Worm (Caenorhabditis elegans) whole organism, early embryonic: Measurements from ENCODE around the gene H40L08.8.

Source experiments
- F13C5.2 ChIP-seq: sonication (generic microtip); optimal IDR thresholded peaks from 2 replicates; lab custom pipeline; 2017; ENCODE audit warnings: mild to moderate bottlenecking, missing genetic modification characterization, inconsistent platforms, missing compliant biosample characterization
- aly-1 ChIP-seq: sonication (generic microtip); optimal IDR thresholded peaks from 2 replicates; lab custom pipeline; 2016; ENCODE audit warnings: missing genetic modification characterization, missing compliant biosample characterization
- ama-1 ChIP-seq: fragments of 150-350 bp; optimal IDR thresholded peaks from 2 replicates; lab custom pipeline; 2014
- ceh-13 ChIP-seq: fragments of 200-800 bp; sonication (Bioruptor generic); optimal IDR thresholded peaks from 2 replicates; lab custom pipeline; 2018; ENCODE audit warnings: mild to moderate bottlenecking, missing genetic modification characterization, missing compliant biosample characterization
- ceh-36 ChIP-seq: sonication (generic microtip); optimal IDR thresholded peaks from 2 replicates; lab custom pipeline; 2016; ENCODE audit warnings: missing genetic modification characterization, inconsistent platforms, missing compliant biosample characterization
- ets-7 ChIP-seq: sonication (generic microtip); optimal IDR thresholded peaks from 2 replicates; lab custom pipeline; 2016; ENCODE audit warnings: missing genotype, missing genetic modification characterization, missing compliant biosample characterization
- flt-1 ChIP-seq: fragments of 200-800 bp; sonication (Bioruptor generic); IDR thresholded peaks from 2 replicates; pipeline ENCODE4 v1.3.6; 2022; ENCODE audit warnings: missing genetic modification characterization, missing compliant biosample characterization
- hmbx-1 ChIP-seq: sonication (generic microtip); optimal IDR thresholded peaks from 2 replicates; lab custom pipeline; 2016; ENCODE audit warnings: mild to moderate bottlenecking, missing genetic modification characterization, missing compliant biosample characterization
- hmg-4 ChIP-seq: fragments of 200-800 bp; sonication (Bioruptor generic); optimal IDR thresholded peaks from 2 replicates; lab custom pipeline; 2018; ENCODE audit warnings: mild to moderate bottlenecking, missing genetic modification characterization, missing compliant biosample characterization
- hnd-1 ChIP-seq: sonication (generic microtip); optimal IDR thresholded peaks from 2 replicates; lab custom pipeline; 2016; ENCODE audit warnings: missing genetic modification characterization, missing compliant biosample characterization
- scrt-1 ChIP-seq: fragments of 200-800 bp; sonication (Bioruptor generic); IDR thresholded peaks from 2 replicates; pipeline ENCODE4 v1.3.6; 2022; ENCODE audit warnings: missing genetic modification characterization, missing compliant biosample characterization
- sea-1 ChIP-seq: fragments of 200-800 bp; sonication (Bioruptor generic); conservative IDR thresholded peaks from 2 replicates; pipeline ENCODE4 v1.3.6; 2022; ENCODE audit warnings: missing genetic modification characterization, missing compliant biosample characterization
- tbx-11 ChIP-seq: fragments of 200-800 bp; sonication (Bioruptor generic); IDR thresholded peaks from 2 replicates; pipeline ENCODE4 v1.3.6; 2022; ENCODE audit warnings: missing genetic modification characterization, missing compliant biosample characterization

DNA sequence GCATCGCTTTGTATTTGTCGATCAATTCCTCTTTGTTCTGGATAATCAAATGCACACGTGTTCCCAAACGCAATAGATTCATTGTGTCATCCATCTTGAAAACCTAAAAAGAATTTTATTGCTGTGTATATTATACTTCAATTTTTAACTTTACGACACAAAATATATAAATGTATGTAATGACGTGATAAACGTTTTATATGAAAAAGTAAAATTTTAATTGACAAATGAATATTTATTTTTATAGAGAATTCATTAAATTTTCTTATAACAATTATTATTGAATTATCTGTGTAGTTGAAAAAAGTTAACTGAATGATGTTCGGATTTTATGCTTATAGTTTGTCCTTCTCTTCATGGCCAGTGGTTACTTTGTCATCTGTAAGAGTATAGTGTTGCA, 21.5 kb downstream of the H40L08.8 start, which contains the start of gene H03G16.7:
- TF ChIP-seq sea-1 (GFP tag; lab: Robert Waterston, UW) (no peak), ceh-13 (GFP tag; lab: Kevin White, UChicago) (no peak), scrt-1 (GFP tag; lab: Robert Waterston, UW) (no peak), ama-1 (lab: Kevin White, UChicago) (no peak), F13C5.2 (tag; lab: Kevin White, UChicago) (no peak), hnd-1 (no peak), tbx-11 (GFP tag; lab: Robert Waterston, UW) (no peak), hmg-4 (GFP tag; lab: Kevin White, UChicago) (no peak), flt-1 (GFP tag; lab: Robert Waterston, UW) (no peak), aly-1 (tag; lab: Kevin White, UChicago) (no peak), hmbx-1 (no peak), ceh-36 (tag; lab: Kevin White, UChicago) (no peak), ets-7 (no peak)
